Fruit fly (Drosophila melanogaster) whole organism, embryonic: ENCODE data around the gene Kat60.

Source experiments
- ATbp ChIP-seq: fragments of 200-800 bp; sonication (Bioruptor generic); optimal IDR thresholded peaks from 2 replicates; lab custom pipeline; 2017; ENCODE audit warnings: missing biosample characterization, mild to moderate bottlenecking, missing genetic modification characterization, missing genetic modification reagents
- B-H2 ChIP-seq: fragments of 200-800 bp; sonication (Bioruptor generic); optimal IDR thresholded peaks from 2 replicates; lab custom pipeline; 2018; ENCODE audit warnings: missing biosample characterization, mild to moderate bottlenecking, missing genetic modification characterization
- BEAF-32 ChIP-seq: fragments of 200-800 bp; sonication (Bioruptor generic); optimal IDR thresholded peaks from 3 replicates; lab custom pipeline; 2017; ENCODE audit warnings: missing biosample characterization, missing genetic modification characterization, mild to moderate bottlenecking, moderate library complexity, missing genetic modification reagents
- CG10209 ChIP-seq: fragments of 200-800 bp; sonication (Bioruptor generic); optimal IDR thresholded peaks from 3 replicates; lab custom pipeline; 2017; ENCODE audit warnings: missing biosample characterization, mild to moderate bottlenecking, missing genetic modification characterization, missing genetic modification reagents
- CG12219 ChIP-seq: fragments of 200-800 bp; sonication (Bioruptor generic); optimal IDR thresholded peaks from 3 replicates; lab custom pipeline; 2018; ENCODE audit warnings: missing biosample characterization, mild to moderate bottlenecking, missing genetic modification characterization
- CG12769 ChIP-seq: fragments of 200-800 bp; sonication (Bioruptor generic); optimal IDR thresholded peaks from 2 replicates; lab custom pipeline; 2019; ENCODE audit warnings: missing biosample characterization, mild to moderate bottlenecking, missing genetic modification characterization, moderate library complexity
- CG13296 ChIP-seq: fragments of 200-800 bp; sonication (Bioruptor generic); optimal IDR thresholded peaks from 3 replicates; lab custom pipeline; 2018; ENCODE audit warnings: missing biosample characterization, mild to moderate bottlenecking, missing genetic modification characterization
- CG14050 ChIP-seq: fragments of 200-800 bp; sonication (Bioruptor generic); IDR thresholded peaks from 3 replicates; pipeline ENCODE4 v1.3.6; 2022; ENCODE audit warnings: missing biosample characterization, missing genetic modification characterization
- CG14965 ChIP-seq: fragments of 200-800 bp; sonication (Bioruptor generic); optimal IDR thresholded peaks from 2 replicates; lab custom pipeline; 2016; ENCODE audit warnings: missing biosample characterization, missing genetic modification characterization, borderline replicate concordance
- CG15011 ChIP-seq: fragments of 200-800 bp; sonication (Bioruptor generic); optimal IDR thresholded peaks from 3 replicates; lab custom pipeline; 2018; ENCODE audit warnings: missing biosample characterization, mild to moderate bottlenecking, missing genetic modification characterization
- CG15514 ChIP-seq: fragments of 200-800 bp; sonication (Bioruptor generic); optimal IDR thresholded peaks from 3 replicates; lab custom pipeline; 2017; ENCODE audit warnings: missing biosample characterization, missing genetic modification characterization, mild to moderate bottlenecking, moderate library complexity, missing genetic modification reagents
- CG17359 ChIP-seq: fragments of 200-800 bp; sonication (Bioruptor generic); optimal IDR thresholded peaks from 3 replicates; lab custom pipeline; 2018; ENCODE audit warnings: missing biosample characterization, mild to moderate bottlenecking, missing genetic modification characterization, moderate library complexity
- CG2875 ChIP-seq: fragments of 200-800 bp; sonication (Bioruptor generic); optimal IDR thresholded peaks from 2 replicates; lab custom pipeline; 2017; ENCODE audit warnings: missing biosample characterization, mild to moderate bottlenecking, missing genetic modification characterization, missing genetic modification reagents
- CG31365 ChIP-seq: fragments of 200-800 bp; sonication (Bioruptor generic); optimal IDR thresholded peaks from 2 replicates; lab custom pipeline; 2018; ENCODE audit warnings: missing biosample characterization, mild to moderate bottlenecking, missing genetic modification characterization
- CG3281 ChIP-seq: fragments of 200-800 bp; sonication (Bioruptor generic); optimal IDR thresholded peaks from 3 replicates; lab custom pipeline; 2017; ENCODE audit warnings: missing biosample characterization, mild to moderate bottlenecking, missing genetic modification characterization
- CG4328 ChIP-seq: fragments of 200-800 bp; sonication (Bioruptor generic); optimal IDR thresholded peaks from 3 replicates; lab custom pipeline; 2017; ENCODE audit warnings: missing biosample characterization, missing genetic modification reagents, missing genetic modification characterization
- CG43689 ChIP-seq: fragments of 200-800 bp; sonication (Bioruptor generic); IDR thresholded peaks from 2 replicates; pipeline ENCODE4 v1.3.6; 2022; ENCODE audit warnings: missing biosample characterization, missing genetic modification characterization
- CG4617 ChIP-seq: fragments of 200-800 bp; sonication (Bioruptor generic); optimal IDR thresholded peaks from 3 replicates; lab custom pipeline; 2016; ENCODE audit warnings: missing biosample characterization, missing genetic modification characterization, borderline replicate concordance
- CG6854 ChIP-seq: fragments of 200-800 bp; sonication (Bioruptor generic); optimal IDR thresholded peaks from 3 replicates; lab custom pipeline; 2017; ENCODE audit warnings: missing biosample characterization, mild to moderate bottlenecking, missing genetic modification characterization
- CG7357 ChIP-seq: fragments of 200-800 bp; sonication (Bioruptor generic); IDR thresholded peaks from 3 replicates; pipeline ENCODE4 v1.3.6; 2022; ENCODE audit warnings: missing biosample characterization, missing genetic modification characterization
- CoRest ChIP-seq: fragments of 200-800 bp; sonication (Bioruptor generic); optimal IDR thresholded peaks from 3 replicates; lab custom pipeline; 2018; ENCODE audit warnings: missing biosample characterization, mild to moderate bottlenecking, missing genetic modification characterization, moderate library complexity
- D ChIP-seq, 2 experiments: fragments of 200-800 bp in 1 of 2; fragments of >200 bp in 1 of 2; sonication (Bioruptor generic) in 1 of 2; optimal IDR thresholded peaks; 2 replicates in 1 of 2; 3 replicates in 1 of 2; lab custom pipeline; 2017; ENCODE audit warnings: mild to moderate bottlenecking in 1 of 2, missing biosample characterization in 1 of 2, missing genetic modification characterization in 1 of 2, missing genetic modification reagents in 1 of 2
- Dref ChIP-seq: fragments of 200-800 bp; sonication (Bioruptor generic); IDR thresholded peaks from 2 replicates; pipeline ENCODE4 v1.3.6; 2022; ENCODE audit warnings: missing biosample characterization, missing genetic modification characterization
- Ets65A ChIP-seq: fragments of 200-800 bp; sonication (Bioruptor generic); peaks from one replicate; lab custom pipeline; 2016; ENCODE audit warnings: missing biosample characterization, missing genetic modification characterization
- HLH54F ChIP-seq: fragments of 200-800 bp; sonication (Bioruptor generic); optimal IDR thresholded peaks from 3 replicates; lab custom pipeline; 2016; ENCODE audit warnings: missing biosample characterization, missing genetic modification characterization
- HLHmδ ChIP-seq: fragments of 200-800 bp; sonication (Bioruptor generic); optimal IDR thresholded peaks from 2 replicates; lab custom pipeline; 2018; ENCODE audit warnings: missing biosample characterization, mild to moderate bottlenecking, missing genetic modification characterization, moderate library complexity
- Hand ChIP-seq: fragments of 200-800 bp; sonication (Bioruptor generic); optimal IDR thresholded peaks from 2 replicates; lab custom pipeline; 2017; ENCODE audit warnings: mild to moderate bottlenecking, missing biosample characterization, missing genetic modification reagents, missing genetic modification characterization
- MESR4 ChIP-seq: fragments of 200-800 bp; sonication (Bioruptor generic); optimal IDR thresholded peaks from 2 replicates; lab custom pipeline; 2018; ENCODE audit warnings: missing biosample characterization, mild to moderate bottlenecking, missing genetic modification characterization, moderate library complexity
- Sry-β ChIP-seq: fragments of 200-800 bp; sonication (Bioruptor generic); optimal IDR thresholded peaks from 2 replicates; lab custom pipeline; 2018; ENCODE audit warnings: missing biosample characterization, mild to moderate bottlenecking, missing genetic modification characterization, moderate library complexity
- TFAM ChIP-seq: fragments of 200-800 bp; sonication (Bioruptor generic); optimal IDR thresholded peaks from 2 replicates; lab custom pipeline; 2017; ENCODE audit warnings: missing biosample characterization, missing genetic modification characterization, inconsistent platforms
- ara ChIP-seq: fragments of 200-800 bp; sonication (Bioruptor generic); IDR thresholded peaks from 2 replicates; pipeline ENCODE4 v1.3.6; 2022; ENCODE audit warnings: missing biosample characterization, missing genetic modification characterization
- bsh ChIP-seq, 2 experiments: fragments of 200-800 bp; sonication (Bioruptor generic); optimal IDR thresholded peaks; 2 replicates each; lab custom pipeline; 2017 to 2018; ENCODE audit warnings: mild to moderate bottlenecking in 2 of 2, missing biosample characterization in 2 of 2, missing genetic modification characterization in 2 of 2, moderate library complexity in 1 of 2
- ci ChIP-seq: fragments of 200-800 bp; sonication (Bioruptor generic); IDR thresholded peaks from 3 replicates; pipeline ENCODE4 v1.3.6; 2022; ENCODE audit warnings: missing biosample characterization, missing genetic modification characterization
- cwo ChIP-seq: fragments of 200-800 bp; sonication (Bioruptor generic); optimal IDR thresholded peaks from 3 replicates; lab custom pipeline; 2017; ENCODE audit warnings: missing biosample characterization, missing genetic modification characterization, mild to moderate bottlenecking, moderate library complexity, missing genetic modification reagents
- emc ChIP-seq: fragments of 200-800 bp; sonication (Bioruptor generic); optimal IDR thresholded peaks from 2 replicates; lab custom pipeline; 2016; ENCODE audit warnings: missing biosample characterization, missing genetic modification characterization
- exex ChIP-seq: fragments of 200-800 bp; sonication (Bioruptor generic); optimal IDR thresholded peaks from 4 replicates; lab custom pipeline; 2018; ENCODE audit warnings: missing biosample characterization, mild to moderate bottlenecking, missing genetic modification characterization, moderate library complexity
- fd64A ChIP-seq: fragments of 200-800 bp; sonication (Bioruptor generic); optimal IDR thresholded peaks from 3 replicates; lab custom pipeline; 2018; ENCODE audit warnings: missing biosample characterization, mild to moderate bottlenecking, missing genetic modification characterization
- jigr1 ChIP-seq: fragments of 200-800 bp; sonication (Bioruptor generic); IDR thresholded peaks from 3 replicates; pipeline ENCODE4 v1.3.6; 2022; ENCODE audit warnings: missing biosample characterization, missing genetic modification characterization
- lbe ChIP-seq: fragments of 200-800 bp; sonication (Bioruptor generic); optimal IDR thresholded peaks from 2 replicates; lab custom pipeline; 2016; ENCODE audit warnings: missing biosample characterization, mild to moderate bottlenecking, missing genetic modification characterization
- mam ChIP-seq: fragments of 200-800 bp; sonication (Bioruptor generic); optimal IDR thresholded peaks from 3 replicates; lab custom pipeline; 2016; ENCODE audit warnings: missing biosample characterization, missing genetic modification characterization
- sna ChIP-seq: fragments of 200-800 bp; sonication (Bioruptor generic); IDR thresholded peaks from 2 replicates; pipeline ENCODE4 v1.3.6; 2022; ENCODE audit warnings: missing biosample characterization, missing genetic modification characterization; ENCODE audit not compliant: partially characterized antibody
- tup ChIP-seq: fragments of 200-800 bp; sonication (Bioruptor generic); optimal IDR thresholded peaks from 2 replicates; lab custom pipeline; 2016; ENCODE audit warnings: missing biosample characterization, mild to moderate bottlenecking, missing genetic modification characterization, moderate library complexity
- twi ChIP-seq: fragments of 200-800 bp; optimal IDR thresholded peaks from 2 replicates; lab custom pipeline; 2019; ENCODE audit warnings: missing biosample characterization, mild to moderate bottlenecking, missing genetic modification characterization, moderate library complexity
- usp ChIP-seq: fragments of >200 bp; optimal IDR thresholded peaks from 2 replicates; lab custom pipeline; 2017; ENCODE audit warnings: missing biosample characterization, missing genetic modification characterization
- vvl ChIP-seq: fragments of 200-800 bp; sonication (Bioruptor generic); IDR thresholded peaks from 2 replicates; pipeline ENCODE4 v1.3.6; 2022; ENCODE audit warnings: missing biosample characterization, missing genetic modification characterization
- wor ChIP-seq: fragments of 200-800 bp; sonication (Bioruptor generic); IDR thresholded peaks from 2 replicates; pipeline ENCODE4 v1.3.6; 2022; ENCODE audit warnings: missing biosample characterization, missing genetic modification characterization

Gene Kat60

dm6 chr3R:5263311-5264250, 31.6 kb upstream of the Kat60 start (continued):
- TF ChIP-seq usp (GFP tag; lab: Kevin White, UChicago) (no peak), CG4617 (GFP tag; lab: Kevin White, UChicago) (peak; percentile 17), MESR4 (GFP tag; lab: Kevin White, UChicago) (no peak), exex (tag; lab: Kevin White, UChicago) (peak; percentile 24), fd64A (GFP tag; lab: Kevin White, UChicago) (no peak), twi (tag; lab: Kevin White, UChicago) (peak; percentile 80), HLHmδ (GFP tag; lab: Kevin White, UChicago) (no peak), CG43689 (0 out of 2 replicates have a peak, but pooled peaks have one; percentile 42), CoRest (tag; lab: Kevin White, UChicago) (peak; percentile 94), CG12769 (tag; lab: Kevin White, UChicago) (peak; percentile 81), CG17359 (peak; percentile 85), D (optimal IDR thresholded peaks at IDR 0.05; lab: Kevin White, UChicago) (no peak), D (GFP tag; optimal IDR thresholded peaks at IDR 0.05; lab: Kevin White, UChicago) (peak; percentile 86), CG15011 (GFP tag; lab: Kevin White, UChicago) (no peak), CG4328 (GFP tag; lab: Kevin White, UChicago) (peak; percentile 88), wor (GFP tag; lab: Robert Waterston, UW) (peak; percentile 61), CG7357 (GFP tag; lab: Robert Waterston, UW) (peak; percentile 73), CG15514 (GFP tag; lab: Kevin White, UChicago) (peak; percentile 66), lbe (GFP tag; lab: Kevin White, UChicago) (no peak), bsh (GFP tag; optimal IDR thresholded peaks at IDR 0.05; lab: Kevin White, UChicago) (peak; percentile 42 to 82), CG14050 (peak; percentile 49; the same call in 1 of the 3 replicates), ATbp (peak; percentile 66), CG6854 (GFP tag; lab: Kevin White, UChicago) (peak; percentile 89), CG13296 (GFP tag; lab: Kevin White, UChicago) (peak; percentile 93), CG3281 (peak; percentile 91), cwo (GFP tag; lab: Kevin White, UChicago) (peak; percentile 97), CG31365 (tag; lab: Kevin White, UChicago) (no peak), Hand (GFP tag; lab: Kevin White, UChicago) (peak; percentile 73), ara (GFP tag; lab: Robert Waterston, UW) (peak; percentile 66), CG14965 (GFP tag; lab: Kevin White, UChicago) (no peak), mam (GFP tag; lab: Kevin White, UChicago) (peak; percentile 10), BEAF-32 (no peak), CG10209 (GFP tag; lab: Kevin White, UChicago) (peak; percentile 91), emc (GFP tag; lab: Kevin White, UChicago) (no peak), HLH54F (GFP tag; lab: Kevin White, UChicago) (no peak), Sry-β (GFP tag; lab: Kevin White, UChicago) (no peak), CG2875 (peak; percentile 73), vvl (GFP tag; lab: Robert Waterston, UW) (peak; percentile 75), TFAM (GFP tag; lab: Kevin White, UChicago) (no peak), B-H2 (GFP tag; lab: Kevin White, UChicago) (no peak), CG12219 (GFP tag; lab: Kevin White, UChicago) (peak; percentile 41), Dref (GFP tag; lab: Robert Waterston, UW) (no peak), sna (peak; percentile 50; the same call in 1 of the 2 replicates), jigr1 (GFP tag; lab: Robert Waterston, UW) (no peak), ci (GFP tag; lab: Robert Waterston, UW) (peak; percentile 61; the same call in 1 of the 3 replicates), Ets65A (GFP tag; lab: Kevin White, UChicago) (peak; percentile 64), tup (GFP tag; lab: Kevin White, UChicago) (peak; percentile 34)
